Fruit fly (Drosophila melanogaster): ENCODE measurements around the gene CG42709.

The CG42709 gene

dm6 chr3L:12813907-12814306 is 23.9 kb downstream of the CG42709 start, which contains the start of the genes Sf3a2 and CG42588 (continued):
- TF ChIP-seq CG16813 (GFP tag; IDR thresholded peaks at IDR 0.05; ENCODE audit: partially characterized antibody) (peak; percentile 83), CG31224 (GFP tag; IDR thresholded peaks at IDR 0.05) (peak; percentile 44; the same call in 1 of the 2 replicates), CoRest (tag; optimal IDR thresholded peaks at IDR 0.05) (peak; percentile 77), CG18599 (GFP tag; optimal IDR thresholded peaks at IDR 0.05) (no peak), Hmx (GFP tag; optimal IDR thresholded peaks at IDR 0.05) (no peak), disco-r (GFP tag; optimal IDR thresholded peaks at IDR 0.05) (no peak), CG43689 (GFP tag; IDR thresholded peaks at IDR 0.05) (no peak), CG2129 (GFP tag; IDR thresholded peaks at IDR 0.05; ENCODE audit: partially characterized antibody) (peak; percentile 50), Stat92E (GFP tag; optimal IDR thresholded peaks at IDR 0.05) (peak in 1 of 3 experiments; percentile 54), CG17361 (GFP tag; IDR thresholded peaks at IDR 0.05) (peak; percentile 78; the same call in 2 of the 3 replicates), sna (GFP tag; IDR thresholded peaks at IDR 0.05; ENCODE audit: partially characterized antibody) (peak; percentile 83), Kr (GFP tag; optimal IDR thresholded peaks at IDR 0.05) (no peak), CG17612 (GFP tag; IDR thresholded peaks at IDR 0.05) (no peak), CG15601 (tag; optimal IDR thresholded peaks at IDR 0.05) (peak; percentile 77), sima (GFP tag; optimal IDR thresholded peaks at IDR 0.05) (no peak), dmrt11E (tag; optimal IDR thresholded peaks at IDR 0.05) (peak; percentile 71), E2f1 (GFP tag; IDR thresholded peaks at IDR 0.05) (peak; percentile 63), CG10321 (GFP tag; IDR thresholded peaks at IDR 0.05) (no peak), CG18764 (GFP tag; optimal IDR thresholded peaks at IDR 0.05) (peak; percentile 39), CG7372 (GFP tag; IDR thresholded peaks at IDR 0.05) (0 out of 2 replicates have a peak, but pooled peaks have one; percentile 54), Chrac-16 (GFP tag; optimal IDR thresholded peaks at IDR 0.05) (peak; percentile 73), CG34224 (GFP tag; IDR thresholded peaks at IDR 0.05; ENCODE audit: partially characterized antibody) (peak; percentile 74), Mrtf (GFP tag; IDR thresholded peaks at IDR 0.05) (no peak), TFAM (GFP tag; optimal IDR thresholded peaks at IDR 0.05) (no peak), Elba2 (GFP tag; optimal IDR thresholded peaks at IDR 0.05) (peak; percentile 9), Vsx1 (GFP tag; optimal IDR thresholded peaks at IDR 0.05) (no peak), CG18619 (GFP tag; optimal IDR thresholded peaks at IDR 0.05) (peak; percentile 19), sens (GFP tag) (peak; percentile 93), CG8089 (GFP tag; optimal IDR thresholded peaks at IDR 0.05) (no peak), Hr51 (GFP tag; optimal IDR thresholded peaks at IDR 0.05) (peak in 1 of 2 experiments; percentile 28), Taf1 (GFP tag; IDR thresholded peaks at IDR 0.05) (no peak), ase (GFP tag; IDR thresholded peaks at IDR 0.05) (peak; percentile 43; the same call in 1 of the 3 replicates), Atf3 (GFP tag; optimal IDR thresholded peaks at IDR 0.05) (no peak), shn (GFP tag; optimal IDR thresholded peaks at IDR 0.05) (peak; percentile 5), toy (GFP tag; IDR thresholded peaks at IDR 0.05) (no peak), bigmax (GFP tag; optimal IDR thresholded peaks at IDR 0.05) (no peak), fd96Cb (tag; optimal IDR thresholded peaks at IDR 0.05) (peak; percentile 12), lbe (GFP tag; optimal IDR thresholded peaks at IDR 0.05) (peak; percentile 39), zf30C (GFP tag; optimal IDR thresholded peaks at IDR 0.05) (no peak), CG15269 (tag; optimal IDR thresholded peaks at IDR 0.05) (no peak), Poxn (GFP tag; IDR thresholded peaks at IDR 0.05) (no peak), Nf-YB (GFP tag; optimal IDR thresholded peaks at IDR 0.05) (peak; percentile 2), vvl (GFP tag; IDR thresholded peaks at IDR 0.05) (peak; percentile 88; the same call in 1 of the 2 replicates), CG9797 (GFP tag; optimal IDR thresholded peaks at IDR 0.05) (peak; percentile 70), CG2120 (GFP tag; optimal IDR thresholded peaks at IDR 0.05) (peak; percentile 82), B-H2 (GFP tag; optimal IDR thresholded peaks at IDR 0.05) (peak; percentile 59), salm (tag; optimal IDR thresholded peaks at IDR 0.05) (no peak), ato (GFP tag; IDR thresholded peaks at IDR 0.05; ENCODE audit: partially characterized antibody) (0 out of 2 replicates have a peak, but pooled peaks have one; percentile 29), gcm (GFP tag; optimal IDR thresholded peaks at IDR 0.05) (peak; percentile 12), knrl (GFP tag; IDR thresholded peaks at IDR 0.05; ENCODE audit: partially characterized antibody) (peak; percentile 86)
